Fruit fly (Drosophila melanogaster): Measurements from ENCODE around the gene GAPsec.

DNA sequence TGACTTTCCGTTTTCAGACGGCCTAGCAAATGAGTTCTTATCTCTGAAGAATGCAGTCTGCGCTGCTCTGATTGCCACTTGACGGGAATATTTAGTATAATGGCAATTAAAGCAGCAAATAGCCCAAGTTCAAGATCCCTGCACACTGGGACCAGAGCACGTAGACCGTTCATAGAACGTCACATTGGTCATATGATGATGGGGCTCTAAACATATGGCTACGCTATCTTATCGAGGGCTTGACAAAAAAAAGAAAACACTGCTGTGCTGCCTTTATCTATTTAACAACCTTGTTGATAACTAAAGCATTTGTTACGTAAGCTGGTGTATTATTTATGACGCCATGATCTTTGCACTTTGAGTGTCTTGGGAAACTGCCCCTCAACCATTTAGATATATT is 42.9 kb downstream of the GAPsec start:
- TF ChIP-seq sage (GFP tag; optimal IDR thresholded peaks at IDR 0.05) (no peak), lola (GFP tag; optimal IDR thresholded peaks at IDR 0.05) (no peak), h (GFP tag; optimal IDR thresholded peaks at IDR 0.05) (no peak), Dfd (GFP tag; optimal IDR thresholded peaks at IDR 0.05) (no peak), psq (GFP tag; optimal IDR thresholded peaks at IDR 0.05) (no peak), usp (GFP tag; optimal IDR thresholded peaks at IDR 0.05) (no peak)

Measured in whole organism, wandering third instar larva.